Fruit fly (Drosophila melanogaster) whole organism, embryonic: Measurements from ENCODE around the gene Ubc6.
A peak's percentile ranks its signal among the peaks of the same experiment; 100 is the strongest.

Experiments used
- Adf1 ChIP-seq: fragments of 200-800 bp; sonication (Bioruptor generic); IDR thresholded peaks from 2 replicates; pipeline ENCODE4 v1.3.6; 2022; ENCODE audit warnings: missing biosample characterization, missing genetic modification characterization
- Atf6 ChIP-seq: fragments of 200-800 bp; sonication (Bioruptor generic); IDR thresholded peaks from 2 replicates; pipeline ENCODE4 v1.3.6; 2022; ENCODE audit warnings: missing biosample characterization, missing genetic modification characterization
- Bteb2 ChIP-seq: fragments of 200-800 bp; sonication (Bioruptor generic); optimal IDR thresholded peaks from 2 replicates; lab custom pipeline; 2016; ENCODE audit warnings: missing biosample characterization, missing genetic modification characterization
- CG11093 ChIP-seq: fragments of 200-800 bp; sonication (Bioruptor generic); IDR thresholded peaks from 3 replicates; pipeline ENCODE4 v1.3.6; 2022; ENCODE audit warnings: missing biosample characterization, missing genetic modification characterization
- CG12391 ChIP-seq: fragments of 200-800 bp; sonication (Bioruptor generic); optimal IDR thresholded peaks from 3 replicates; lab custom pipeline; 2018; ENCODE audit warnings: missing biosample characterization, mild to moderate bottlenecking, missing genetic modification characterization, moderate library complexity
- CG13894 ChIP-seq: fragments of 200-800 bp; sonication (Bioruptor generic); optimal IDR thresholded peaks from 3 replicates; lab custom pipeline; 2018; ENCODE audit warnings: missing biosample characterization, mild to moderate bottlenecking, missing genetic modification characterization, moderate library complexity
- CG14441 ChIP-seq: fragments of 200-800 bp; sonication (Bioruptor generic); IDR thresholded peaks from 2 replicates; pipeline ENCODE4 v1.3.6; 2022; ENCODE audit warnings: missing biosample characterization, missing genetic modification characterization
- CG14860 ChIP-seq: fragments of 200-800 bp; sonication (Bioruptor generic); IDR thresholded peaks from 3 replicates; pipeline ENCODE4 v1.3.6; 2022; ENCODE audit warnings: missing biosample characterization, missing genetic modification characterization; ENCODE audit not compliant: partially characterized antibody
- CG15269 ChIP-seq: fragments of 200-800 bp; sonication (Bioruptor generic); optimal IDR thresholded peaks from 2 replicates; lab custom pipeline; 2018; ENCODE audit warnings: missing biosample characterization, mild to moderate bottlenecking, missing genetic modification characterization, moderate library complexity
- CG15696 ChIP-seq: fragments of 200-800 bp; sonication (Bioruptor generic); optimal IDR thresholded peaks from 2 replicates; lab custom pipeline; 2019; ENCODE audit warnings: missing biosample characterization, mild to moderate bottlenecking, missing genetic modification characterization, moderate library complexity
- CG1602 ChIP-seq: fragments of 200-800 bp; sonication (Bioruptor generic); optimal IDR thresholded peaks from 3 replicates; lab custom pipeline; 2016; ENCODE audit warnings: missing biosample characterization, missing genetic modification characterization
- CG17186 ChIP-seq: fragments of 200-800 bp; sonication (Bioruptor generic); optimal IDR thresholded peaks from 3 replicates; lab custom pipeline; 2017; ENCODE audit warnings: missing biosample characterization, missing genetic modification reagents, missing genetic modification characterization
- CG34376 ChIP-seq: fragments of 200-800 bp; sonication (Bioruptor generic); optimal IDR thresholded peaks from 2 replicates; lab custom pipeline; 2018; ENCODE audit warnings: missing biosample characterization, mild to moderate bottlenecking, missing genetic modification characterization
- CG3726 ChIP-seq: fragments of 200-800 bp; sonication (Bioruptor generic); IDR thresholded peaks from 3 replicates; pipeline ENCODE4, ENCODE4 v1.3.6; 2022; ENCODE audit warnings: missing biosample characterization, missing genetic modification characterization
- CG4404 ChIP-seq: fragments of 200-800 bp; sonication (Bioruptor generic); IDR thresholded peaks from 2 replicates; pipeline ENCODE4 v1.3.6; 2022; ENCODE audit warnings: missing biosample characterization, missing genetic modification characterization
- CG6272 ChIP-seq: fragments of 200-800 bp; sonication (Bioruptor generic); IDR thresholded peaks from 2 replicates; pipeline ENCODE4 v1.3.6; 2022; ENCODE audit warnings: missing biosample characterization, missing genetic modification characterization
- CG7963 ChIP-seq: fragments of 200-800 bp; sonication (Bioruptor generic); IDR thresholded peaks from 3 replicates; pipeline ENCODE4 v1.3.6; 2022; ENCODE audit warnings: missing biosample characterization, missing genetic modification characterization; ENCODE audit not compliant: partially characterized antibody
- CG9817 ChIP-seq: fragments of 200-800 bp; sonication (Bioruptor generic); optimal IDR thresholded peaks from 2 replicates; lab custom pipeline; 2018; ENCODE audit warnings: missing biosample characterization, mild to moderate bottlenecking, missing genetic modification characterization, moderate library complexity
- CTCF ChIP-seq: fragments of 200-800 bp; sonication (Bioruptor generic); optimal IDR thresholded peaks from 2 replicates; lab custom pipeline; 2017; ENCODE audit warnings: missing biosample characterization, mild to moderate bottlenecking, missing genetic modification characterization, moderate library complexity
- Deaf1 ChIP-seq: fragments of 200-800 bp; optimal IDR thresholded peaks from 3 replicates; lab custom pipeline; 2019; ENCODE audit warnings: missing biosample characterization, mild to moderate bottlenecking, missing genetic modification characterization, moderate library complexity
- Dip2 ChIP-seq: fragments of 200-800 bp; sonication (Bioruptor generic); IDR thresholded peaks from 2 replicates; pipeline ENCODE4 v1.3.6; 2022; ENCODE audit warnings: missing biosample characterization, missing genetic modification characterization
- Dip3 ChIP-seq: fragments of 200-800 bp; sonication (Bioruptor generic); optimal IDR thresholded peaks from 3 replicates; lab custom pipeline; 2016; ENCODE audit warnings: missing biosample characterization, missing genetic modification characterization
- Doc2 ChIP-seq: fragments of 200-800 bp; sonication (Bioruptor generic); IDR thresholded peaks from 2 replicates; pipeline ENCODE4 v1.3.6; 2022; ENCODE audit warnings: missing biosample characterization, missing genetic modification characterization
- Drgx ChIP-seq: fragments of 200-800 bp; sonication (Bioruptor generic); IDR thresholded peaks from 2 replicates; pipeline ENCODE4 v1.3.6; 2022; ENCODE audit warnings: missing biosample characterization, missing genetic modification characterization
- Ets65A ChIP-seq: fragments of 200-800 bp; sonication (Bioruptor generic); peaks from one replicate; lab custom pipeline; 2016; ENCODE audit warnings: missing biosample characterization, missing genetic modification characterization
- Fer3 ChIP-seq: fragments of 200-800 bp; sonication (Bioruptor generic); optimal IDR thresholded peaks from 2 replicates; lab custom pipeline; 2018; ENCODE audit warnings: missing biosample characterization, mild to moderate bottlenecking, missing genetic modification characterization, moderate library complexity
- HmgZ ChIP-seq: fragments of 200-800 bp; sonication (Bioruptor generic); optimal IDR thresholded peaks from 2 replicates; lab custom pipeline; 2018; ENCODE audit warnings: missing biosample characterization, mild to moderate bottlenecking, missing genetic modification characterization
- Mes4 ChIP-seq: fragments of 200-800 bp; sonication (Bioruptor generic); optimal IDR thresholded peaks from 2 replicates; lab custom pipeline; 2016; ENCODE audit warnings: missing biosample characterization, missing genetic modification characterization
- NC2β ChIP-seq: fragments of 200-800 bp; sonication (Bioruptor generic); optimal IDR thresholded peaks from 2 replicates; lab custom pipeline; 2016; ENCODE audit warnings: missing biosample characterization, missing genetic modification characterization
- Oli ChIP-seq: fragments of 200-800 bp; sonication (Bioruptor generic); optimal IDR thresholded peaks from 2 replicates; lab custom pipeline; 2018; ENCODE audit warnings: missing biosample characterization, mild to moderate bottlenecking, missing genetic modification characterization, moderate library complexity
- PHDP ChIP-seq: fragments of 200-800 bp; sonication (Bioruptor generic); optimal IDR thresholded peaks from 3 replicates; lab custom pipeline; 2018; ENCODE audit warnings: missing biosample characterization, mild to moderate bottlenecking, missing genetic modification characterization, moderate library complexity
- Poxn ChIP-seq: fragments of 200-800 bp; sonication (Bioruptor generic); IDR thresholded peaks from 2 replicates; pipeline ENCODE4 v1.3.6; 2022; ENCODE audit warnings: missing biosample characterization, missing genetic modification characterization
- bowl ChIP-seq: fragments of 200-800 bp; sonication (Bioruptor generic); IDR thresholded peaks from 2 replicates; pipeline ENCODE4 v1.3.6; 2022; ENCODE audit warnings: missing biosample characterization, missing genetic modification characterization
- chif ChIP-seq, 2 experiments: fragments of 200-800 bp; sonication (Bioruptor generic); optimal IDR thresholded peaks; 3 replicates each; lab custom pipeline; 2016; ENCODE audit warnings: missing biosample characterization in 2 of 2, missing genetic modification characterization in 2 of 2
- dati ChIP-seq: fragments of 200-800 bp; sonication (Bioruptor generic); IDR thresholded peaks from 2 replicates; pipeline ENCODE4 v1.3.6; 2022; ENCODE audit warnings: missing biosample characterization, missing genetic modification characterization
- dpn ChIP-seq, 2 experiments: fragments of 200-800 bp; sonication (Bioruptor generic); optimal IDR thresholded peaks; 3 replicates each; lab custom pipeline; 2016; ENCODE audit warnings: missing biosample characterization in 2 of 2, missing genetic modification characterization in 2 of 2
- eyg ChIP-seq: fragments of 200-800 bp; sonication (Bioruptor generic); optimal IDR thresholded peaks from 3 replicates; lab custom pipeline; 2016; ENCODE audit warnings: missing biosample characterization, missing genetic modification characterization
- fd3F ChIP-seq: fragments of 200-800 bp; sonication (Bioruptor generic); optimal IDR thresholded peaks from 2 replicates; lab custom pipeline; 2018; ENCODE audit warnings: missing biosample characterization, mild to moderate bottlenecking, missing genetic modification characterization, moderate library complexity
- fd96Cb ChIP-seq: fragments of 200-800 bp; sonication (Bioruptor generic); optimal IDR thresholded peaks from 2 replicates; lab custom pipeline; 2018; ENCODE audit warnings: missing biosample characterization, mild to moderate bottlenecking, missing genetic modification characterization, moderate library complexity
- fu2 ChIP-seq: fragments of 200-800 bp; sonication (Bioruptor generic); optimal IDR thresholded peaks from 2 replicates; lab custom pipeline; 2016; ENCODE audit warnings: missing biosample characterization, missing genetic modification characterization
- jing ChIP-seq: fragments of 200-800 bp; sonication (Bioruptor generic); optimal IDR thresholded peaks from 2 replicates; lab custom pipeline; 2018; ENCODE audit warnings: missing biosample characterization, mild to moderate bottlenecking, missing genetic modification characterization
- knrl ChIP-seq: fragments of 200-800 bp; sonication (Bioruptor generic); IDR thresholded peaks from 3 replicates; pipeline ENCODE4 v1.3.6; 2022; ENCODE audit warnings: missing biosample characterization, missing genetic modification characterization; ENCODE audit not compliant: partially characterized antibody
- lola ChIP-seq, 3 experiments: fragments of >200 bp in 2 of 3; fragments of 200-800 bp in 1 of 3; sonication (Bioruptor generic) in 1 of 3; optimal IDR thresholded peaks; 2 replicates each; lab custom pipeline; 2017 to 2019; ENCODE audit warnings: missing biosample characterization in 3 of 3, missing genetic modification characterization in 3 of 3, mild to moderate bottlenecking in 1 of 3, moderate library complexity in 1 of 3
- lov ChIP-seq, 2 experiments: fragments of 200-800 bp in 1 of 2; fragments of >200 bp in 1 of 2; sonication (Bioruptor generic) in 1 of 2; IDR thresholded peaks in 1 of 2; optimal IDR thresholded peaks in 1 of 2; 2 replicates in 1 of 2; 3 replicates in 1 of 2; pipeline versions ENCODE4 v1.3.6 to Lab custom; 2017 to 2022; ENCODE audit warnings: missing biosample characterization in 1 of 2, missing genetic modification characterization in 1 of 2
- phol ChIP-seq: fragments of 200-800 bp; sonication (Bioruptor generic); optimal IDR thresholded peaks from 3 replicates; lab custom pipeline; 2018; ENCODE audit warnings: missing biosample characterization, mild to moderate bottlenecking, missing genetic modification characterization, moderate library complexity
- pita ChIP-seq: fragments of 200-800 bp; sonication (Bioruptor generic); optimal IDR thresholded peaks from 2 replicates; lab custom pipeline; 2017; ENCODE audit warnings: missing biosample characterization, mild to moderate bottlenecking, missing genetic modification characterization
- pnt ChIP-seq: fragments of 200-800 bp; sonication (Bioruptor generic); optimal IDR thresholded peaks from 3 replicates; lab custom pipeline; 2016; ENCODE audit warnings: missing biosample characterization, missing genetic modification characterization
- scrt ChIP-seq: fragments of 200-800 bp; sonication (Bioruptor generic); optimal IDR thresholded peaks from 2 replicates; lab custom pipeline; 2018; ENCODE audit warnings: missing biosample characterization, mild to moderate bottlenecking, missing genetic modification characterization, moderate library complexity
- slou ChIP-seq: fragments of 200-800 bp; sonication (Bioruptor generic); optimal IDR thresholded peaks from 3 replicates; lab custom pipeline; 2016; ENCODE audit warnings: missing biosample characterization, missing genetic modification characterization
- unc-4 ChIP-seq: fragments of 200-800 bp; sonication (Bioruptor generic); IDR thresholded peaks from 2 replicates; pipeline ENCODE4 v1.3.6; 2022; ENCODE audit warnings: missing biosample characterization, missing genetic modification characterization; ENCODE audit not compliant: partially characterized antibody
- zfh2 ChIP-seq: fragments of 200-800 bp; sonication (Bioruptor generic); optimal IDR thresholded peaks from 2 replicates; lab custom pipeline; 2016; ENCODE audit warnings: missing biosample characterization, missing genetic modification characterization

The Ubc6 gene

DNA sequence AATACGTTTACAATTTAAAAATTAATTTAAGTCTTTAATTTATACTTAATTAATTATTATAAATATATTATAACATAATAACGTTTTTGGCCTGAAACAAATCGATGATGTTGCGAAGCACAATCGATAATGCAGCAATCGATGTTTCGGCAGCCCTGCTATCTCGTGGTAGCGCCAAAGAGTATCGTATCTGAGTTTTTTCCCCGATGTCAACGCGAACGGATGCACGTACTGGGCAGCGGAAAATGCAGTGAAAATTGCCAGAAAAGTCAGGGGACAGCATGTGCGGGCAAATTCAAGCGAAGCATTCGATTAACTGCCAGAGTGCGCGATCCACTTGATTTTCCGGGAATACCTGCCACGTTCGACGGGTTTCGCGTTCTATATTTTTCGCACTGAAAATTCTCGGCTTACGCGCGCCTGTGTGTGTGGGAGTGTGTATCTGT is 42.1 kb downstream of the Ubc6 start, which contains the start of gene Cdep (continued):
- TF ChIP-seq HmgZ (tag; lab: Kevin White, UChicago): peak; percentile 58
- TF ChIP-seq slou (GFP tag; lab: Kevin White, UChicago): no peak
- TF ChIP-seq phol (tag; lab: Kevin White, UChicago): peak; percentile 51
- peak; percentile 54 for TF ChIP-seq Deaf1 (tag; lab: Kevin White, UChicago)
- peak; percentile 41 for TF ChIP-seq CG15269
- TF ChIP-seq CG17186 (GFP tag; lab: Kevin White, UChicago): no peak
- peak; percentile 91 for TF ChIP-seq CG7963
- TF ChIP-seq CG34376 (GFP tag; lab: Kevin White, UChicago): peak; percentile 60
- no peak for TF ChIP-seq pita (GFP tag; lab: Kevin White, UChicago)
- TF ChIP-seq CG4404 (GFP tag; lab: Robert Waterston, UW): no peak
- TF ChIP-seq Fer3 (tag; lab: Kevin White, UChicago): peak; percentile 21
- TF ChIP-seq CG13894: peak; percentile 54
- TF ChIP-seq knrl (GFP tag; lab: Robert Waterston, UW): peak; percentile 95
- peak; percentile 67 for TF ChIP-seq CG12391
- TF ChIP-seq Ets65A (GFP tag; lab: Kevin White, UChicago): no peak
- TF ChIP-seq PHDP (tag; lab: Kevin White, UChicago): peak; percentile 36
- no peak for TF ChIP-seq zfh2 (GFP tag; lab: Kevin White, UChicago)
- peak; percentile 93 for TF ChIP-seq CG14860
- no peak for TF ChIP-seq Atf6 (GFP tag; lab: Robert Waterston, UW)
- TF ChIP-seq Dip3: no peak
- no peak for TF ChIP-seq eyg (GFP tag; lab: Kevin White, UChicago)
- TF ChIP-seq dati (GFP tag; lab: Robert Waterston, UW): no peak
- TF ChIP-seq dpn (GFP tag; optimal IDR thresholded peaks at IDR 0.05; lab: Kevin White, UChicago): peak; percentile 30 to 40
- TF ChIP-seq CG14441 (GFP tag; lab: Robert Waterston, UW): 0 out of 2 replicates have a peak, but pooled peaks have one; percentile 23
- no peak for TF ChIP-seq Drgx (GFP tag; lab: Robert Waterston, UW)
- no peak for TF ChIP-seq CG15696 (tag; lab: Kevin White, UChicago)
- peak; percentile 26 for TF ChIP-seq CG9817 (tag; lab: Kevin White, UChicago)
- 0 out of 2 replicates have a peak, but pooled peaks have one; percentile 5 for TF ChIP-seq Adf1 (GFP tag; lab: Robert Waterston, UW)
- TF ChIP-seq fd96Cb (tag; lab: Kevin White, UChicago): peak; percentile 12
- no peak for TF ChIP-seq Dip2
- no peak for TF ChIP-seq bowl
- no peak for TF ChIP-seq CG11093 (GFP tag; lab: Robert Waterston, UW)
- no peak for TF ChIP-seq lov (optimal IDR thresholded peaks at IDR 0.05; lab: Kevin White, UChicago)
- no peak for TF ChIP-seq lov (GFP tag; IDR thresholded peaks at IDR 0.05; lab: Robert Waterston, UW)
- TF ChIP-seq chif (GFP tag; optimal IDR thresholded peaks at IDR 0.05; lab: Kevin White, UChicago): no peak
- TF ChIP-seq NC2β (GFP tag; lab: Kevin White, UChicago): peak; percentile 6
- TF ChIP-seq pnt: no peak
- peak; percentile 93 for TF ChIP-seq unc-4
- no peak for TF ChIP-seq jing (GFP tag; lab: Kevin White, UChicago)
- TF ChIP-seq CG6272: peak; percentile 63; the same call in 1 of the 2 replicates
- no peak for TF ChIP-seq CG3726
- no peak for TF ChIP-seq Mes4 (GFP tag; lab: Kevin White, UChicago)
- TF ChIP-seq CTCF (GFP tag; lab: Kevin White, UChicago): peak; percentile 53
- TF ChIP-seq fd3F: peak; percentile 9
- TF ChIP-seq CG1602 (GFP tag; lab: Kevin White, UChicago): no peak
- peak; percentile 3 for TF ChIP-seq scrt (GFP tag; lab: Kevin White, UChicago)
- no peak for TF ChIP-seq fu2 (GFP tag; lab: Kevin White, UChicago)
- TF ChIP-seq Doc2 (GFP tag; lab: Robert Waterston, UW): no peak
- TF ChIP-seq Oli (tag; lab: Kevin White, UChicago): no peak
- TF ChIP-seq Poxn: no peak
- TF ChIP-seq Bteb2 (GFP tag; lab: Kevin White, UChicago): no peak
- TF ChIP-seq lola (GFP tag; optimal IDR thresholded peaks at IDR 0.05; lab: Kevin White, UChicago): no peak
